Worm (Caenorhabditis elegans): Measurements from ENCODE around the gene ZK1307.1.

Gene ZK1307.1

DNA sequence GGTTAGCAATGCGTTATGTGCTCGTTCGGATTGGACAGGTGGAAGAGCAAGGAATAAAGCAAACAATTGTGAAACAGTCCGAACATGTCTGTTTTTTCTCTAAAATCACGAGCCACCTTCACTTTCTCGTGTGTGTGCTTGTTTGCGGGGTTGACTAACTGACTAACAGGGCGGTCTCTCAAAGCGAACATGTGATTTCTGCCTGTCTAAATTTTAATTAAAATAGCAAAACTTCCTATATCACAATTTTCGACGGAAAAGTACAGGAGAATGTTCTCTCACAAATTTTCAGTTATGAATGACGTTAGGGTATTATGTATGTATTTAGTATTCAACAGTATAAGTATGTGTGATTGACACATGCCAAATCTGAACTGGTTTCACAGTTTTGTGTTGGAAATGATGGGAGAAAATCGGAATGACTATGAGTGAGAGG lies 33.4 kb downstream of the ZK1307.1 start:
- TF ChIP-seq pqm-1 (tag; optimal IDR thresholded peaks at IDR 0.05) = no peak
- TF ChIP-seq mdl-1 (tag; optimal IDR thresholded peaks at IDR 0.05) = peak in 1 of 2 experiments; percentile 68
- no peak for TF ChIP-seq ztf-7 (tag; optimal IDR thresholded peaks at IDR 0.05)
- TF ChIP-seq hlh-30 (tag; optimal IDR thresholded peaks at IDR 0.05; ENCODE audit: insufficient read depth) = peak; percentile 92
- no peak for TF ChIP-seq nhr-76 (tag; optimal IDR thresholded peaks at IDR 0.05)
- no peak for TF ChIP-seq set-16 (GFP tag; IDR thresholded peaks at IDR 0.05)
- TF ChIP-seq unc-62 (GFP tag; optimal IDR thresholded peaks at IDR 0.05 in 1 of 2) = peak in 1 of 2 experiments; percentile 61
- TF ChIP-seq unc-62 (tag; optimal IDR thresholded peaks at IDR 0.05) = no peak
- TF ChIP-seq mxl-3 (GFP tag; optimal IDR thresholded peaks at IDR 0.05) = no peak
- TF ChIP-seq nhr-28 (tag; optimal IDR thresholded peaks at IDR 0.05) = peak; percentile 61
- TF ChIP-seq lin-39 (tag; optimal IDR thresholded peaks at IDR 0.05) = no peak
- no peak for TF ChIP-seq rbr-2 (tag; optimal IDR thresholded peaks at IDR 0.05)
- TF ChIP-seq snpc-1.2 (GFP tag; IDR thresholded peaks at IDR 0.05) = 0 out of 2 replicates have a peak, but pooled peaks have one; percentile 27
- no peak for TF ChIP-seq ZK546.5 (tag; optimal IDR thresholded peaks at IDR 0.05)
- peak; percentile 52 for TF ChIP-seq tra-1 (GFP tag; IDR thresholded peaks at IDR 0.05)
- no peak for TF ChIP-seq ceh-32 (tag; optimal IDR thresholded peaks at IDR 0.05; ENCODE audit: poor library complexity)
- no peak for TF ChIP-seq dmd-8 (GFP tag; IDR thresholded peaks at IDR 0.05)
- no peak for TF ChIP-seq unc-130 (GFP tag; optimal IDR thresholded peaks at IDR 0.05)
- TF ChIP-seq daf-19 (GFP tag; conservative IDR thresholded peaks at IDR 0.05) = no peak
- TF ChIP-seq lin-1 (GFP tag; IDR thresholded peaks at IDR 0.05) = peak; percentile 28; the same call in 1 of the 2 replicates
- TF ChIP-seq skn-1 (tag; optimal IDR thresholded peaks at IDR 0.05) = no peak
- TF ChIP-seq ama-1 (optimal IDR thresholded peaks at IDR 0.05) = no peak
- no peak for TF ChIP-seq D1046.2 (GFP tag; IDR thresholded peaks at IDR 0.05)
- TF ChIP-seq F37D6.2 (tag; optimal IDR thresholded peaks at IDR 0.05) = no peak
- TF ChIP-seq spr-1 (tag; optimal IDR thresholded peaks at IDR 0.05) = no peak
- TF ChIP-seq fkh-10 (GFP tag; optimal IDR thresholded peaks at IDR 0.05) = no peak
- no peak for TF ChIP-seq ceh-20 (GFP tag; IDR thresholded peaks at IDR 0.05)
- no peak for TF ChIP-seq sdz-12 (GFP tag; optimal IDR thresholded peaks at IDR 0.05)
- TF ChIP-seq fos-1 (tag; optimal IDR thresholded peaks at IDR 0.05) = no peak
- TF ChIP-seq Y5F2A.4 (GFP tag; optimal IDR thresholded peaks at IDR 0.05) = no peak
- TF ChIP-seq aly-2 (tag; optimal IDR thresholded peaks at IDR 0.05) = no peak
- no peak for TF ChIP-seq hmg-1.1 (GFP tag; IDR thresholded peaks at IDR 0.05)
- no peak for TF ChIP-seq nhr-41 (GFP tag; IDR thresholded peaks at IDR 0.05)
- no peak for TF ChIP-seq Y48G9A.11 (GFP tag; IDR thresholded peaks at IDR 0.05)
- no peak for TF ChIP-seq zip-2 (tag; optimal IDR thresholded peaks at IDR 0.05)
- no peak for TF ChIP-seq snpc-4 (tag; optimal IDR thresholded peaks at IDR 0.05)
- TF ChIP-seq arid-1 (GFP tag; conservative IDR thresholded peaks at IDR 0.05) = no peak
- TF ChIP-seq lsy-2 (tag; optimal IDR thresholded peaks at IDR 0.05) = no peak
- TF ChIP-seq dmd-9 (GFP tag; IDR thresholded peaks at IDR 0.05) = no peak
- peak; percentile 22 for TF ChIP-seq nhr-11 (tag; optimal IDR thresholded peaks at IDR 0.05)
- no peak for TF ChIP-seq Y75B8A.6 (GFP tag; IDR thresholded peaks at IDR 0.05)
- TF ChIP-seq duxl-1 (tag; optimal IDR thresholded peaks at IDR 0.05; ENCODE audit: poor library complexity) = no peak
- TF ChIP-seq egl-27 (tag; optimal IDR thresholded peaks at IDR 0.05) = no peak
- TF ChIP-seq F49E8.2 (tag; optimal IDR thresholded peaks at IDR 0.05; ENCODE audit: borderline replicate concordance) = no peak
- peak; percentile 12 for TF ChIP-seq mes-2 (tag; optimal IDR thresholded peaks at IDR 0.05; ENCODE audit: poor library complexity, severe bottlenecking)
- no peak for TF ChIP-seq daf-12 (tag; optimal IDR thresholded peaks at IDR 0.05)
- no peak for TF ChIP-seq gei-8 (GFP tag; optimal IDR thresholded peaks at IDR 0.05)
- TF ChIP-seq zfp-3 (GFP tag; conservative IDR thresholded peaks at IDR 0.05) = no peak
- TF ChIP-seq jun-1 (tag; optimal IDR thresholded peaks at IDR 0.05) = no peak
- peak; percentile 39 for TF ChIP-seq mep-1 (tag; optimal IDR thresholded peaks at IDR 0.05)
- TF ChIP-seq zag-1 (tag; optimal IDR thresholded peaks at IDR 0.05) = no peak
- TF ChIP-seq cey-2 (tag; optimal IDR thresholded peaks at IDR 0.05; ENCODE audit: borderline replicate concordance, insufficient read depth) = no peak
